Fruit fly (Drosophila melanogaster): ENCODE data around the gene CG10154.

CG10154 gene

dm6 chr3L:13476566-13477452 lies 39.9 kb upstream of the CG10154 start (continued):
- peak; percentile 88 for TF ChIP-seq cwo (GFP tag; optimal IDR thresholded peaks at IDR 0.05)
- TF ChIP-seq CG17361 (GFP tag; IDR thresholded peaks at IDR 0.05): peak; percentile 95
- peak; percentile 47 for TF ChIP-seq CG33557 (GFP tag; optimal IDR thresholded peaks at IDR 0.05)
- TF ChIP-seq fd3F (GFP tag; optimal IDR thresholded peaks at IDR 0.05): peak; percentile 80
- peak; percentile 71 for TF ChIP-seq ase (GFP tag; IDR thresholded peaks at IDR 0.05)
- TF ChIP-seq CG9215 (GFP tag; IDR thresholded peaks at IDR 0.05): peak; percentile 87
- no peak for TF ChIP-seq shn (GFP tag; optimal IDR thresholded peaks at IDR 0.05)
- peak; percentile 71 for TF ChIP-seq Awh (GFP tag; IDR thresholded peaks at IDR 0.05)
- TF ChIP-seq gfzf (GFP tag; optimal IDR thresholded peaks at IDR 0.05): no peak
- TF ChIP-seq Six4 (GFP tag; optimal IDR thresholded peaks at IDR 0.05): peak; percentile 88
- TF ChIP-seq CG6689 (GFP tag; IDR thresholded peaks at IDR 0.05): peak; percentile 87
- peak; percentile 69 for TF ChIP-seq onecut (GFP tag; IDR thresholded peaks at IDR 0.05)
- TF ChIP-seq Elba2 (GFP tag; optimal IDR thresholded peaks at IDR 0.05): no peak
- TF ChIP-seq CG8478 (optimal IDR thresholded peaks at IDR 0.05): no peak
- TF ChIP-seq ranshi (GFP tag; IDR thresholded peaks at IDR 0.05): peak; percentile 83
- TF ChIP-seq CG15514 (GFP tag; optimal IDR thresholded peaks at IDR 0.05): peak; percentile 56
- peak; percentile 95 for TF ChIP-seq nmo (GFP tag; optimal IDR thresholded peaks at IDR 0.05)
- TF ChIP-seq CoRest (tag; optimal IDR thresholded peaks at IDR 0.05): peak; percentile 95
- peak; percentile 63; the same call in 1 of the 2 replicates for TF ChIP-seq CG13287 (GFP tag; IDR thresholded peaks at IDR 0.05; ENCODE audit: partially characterized antibody)
- peak; percentile 44; the same call in 1 of the 2 replicates for TF ChIP-seq CG1024 (GFP tag; IDR thresholded peaks at IDR 0.05)
- TF ChIP-seq Max (GFP tag; optimal IDR thresholded peaks at IDR 0.05): peak; percentile 90
- peak; percentile 73 for TF ChIP-seq corto (GFP tag; optimal IDR thresholded peaks at IDR 0.05)
- TF ChIP-seq Xrp1 (GFP tag; IDR thresholded peaks at IDR 0.05): peak; percentile 85
- peak in 1 of 2 experiments; percentile 23 for TF ChIP-seq insv (GFP tag; optimal IDR thresholded peaks at IDR 0.05)
- TF ChIP-seq hkb (optimal IDR thresholded peaks at IDR 0.05): no peak
- TF ChIP-seq hkb (GFP tag; IDR thresholded peaks at IDR 0.05): peak; percentile 90
- peak; percentile 65 for TF ChIP-seq Lhr (GFP tag; optimal IDR thresholded peaks at IDR 0.05)
- TF ChIP-seq CG7963 (GFP tag; IDR thresholded peaks at IDR 0.05; ENCODE audit: partially characterized antibody): no peak
- peak; percentile 87 for TF ChIP-seq CG15601 (tag; optimal IDR thresholded peaks at IDR 0.05)
- peak; percentile 54 for TF ChIP-seq MBD-R2 (GFP tag; IDR thresholded peaks at IDR 0.05)
- peak; percentile 32 for TF ChIP-seq Atf-2 (GFP tag; optimal IDR thresholded peaks at IDR 0.05)
- TF ChIP-seq org-1 (GFP tag; optimal IDR thresholded peaks at IDR 0.05): peak; percentile 90
- peak; percentile 88 for TF ChIP-seq lilli (GFP tag; optimal IDR thresholded peaks at IDR 0.05)
- peak; percentile 16 for TF ChIP-seq exex (tag; optimal IDR thresholded peaks at IDR 0.05)
- peak; percentile 60 for TF ChIP-seq CG43689 (GFP tag; IDR thresholded peaks at IDR 0.05)
- no peak for TF ChIP-seq pita (GFP tag; optimal IDR thresholded peaks at IDR 0.05)
- peak; percentile 93 for TF ChIP-seq CG10209 (GFP tag; optimal IDR thresholded peaks at IDR 0.05)
- peak; percentile 79 for TF ChIP-seq CG10274 (GFP tag; optimal IDR thresholded peaks at IDR 0.05)
- peak; percentile 94 for TF ChIP-seq bcd (GFP tag; optimal IDR thresholded peaks at IDR 0.05)
- peak; percentile 83 for TF ChIP-seq Hmx (GFP tag; optimal IDR thresholded peaks at IDR 0.05)
- TF ChIP-seq gsb-n (tag; optimal IDR thresholded peaks at IDR 0.05): peak; percentile 82
- no peak for TF ChIP-seq BEAF-32 (GFP tag; optimal IDR thresholded peaks at IDR 0.05)
- peak; percentile 75 for TF ChIP-seq CG14050 (GFP tag; IDR thresholded peaks at IDR 0.05)
- TF ChIP-seq pho (GFP tag; optimal IDR thresholded peaks at IDR 0.05): peak; percentile 71
- peak; percentile 83 for TF ChIP-seq CG1602 (GFP tag; optimal IDR thresholded peaks at IDR 0.05)
- TF ChIP-seq wek (GFP tag; optimal IDR thresholded peaks at IDR 0.05): peak; percentile 2
- peak; percentile 47 for TF ChIP-seq Sry-δ (GFP tag; optimal IDR thresholded peaks at IDR 0.05)
- TF ChIP-seq CG16779 (GFP tag; IDR thresholded peaks at IDR 0.05): 0 out of 2 replicates have a peak, but pooled peaks have one; percentile 17
- peak; percentile 62 for TF ChIP-seq psq (GFP tag; optimal IDR thresholded peaks at IDR 0.05)
